Worm (Caenorhabditis elegans) whole organism, L1 larva: ENCODE measurements around the gene F59B10.6.

ENCODE experiments used
- C04F5.9 ChIP-seq: sonication (generic microtip); optimal IDR thresholded peaks from 2 replicates; lab custom pipeline; 2016; ENCODE audit warnings: missing genetic modification characterization, missing compliant biosample characterization
- C16A3.4 ChIP-seq: fragments of 150-350 bp; optimal IDR thresholded peaks from 2 replicates; lab custom pipeline; 2014; ENCODE audit warnings: missing biosample characterization, missing genetic modification characterization
- F16B12.6 ChIP-seq: fragments of 150-350 bp; optimal IDR thresholded peaks from 2 replicates; lab custom pipeline; 2014; ENCODE audit warnings: missing biosample characterization, missing genetic modification characterization
- Y116A8C.19 ChIP-seq: sonication (generic microtip); optimal IDR thresholded peaks from 2 replicates; lab custom pipeline; 2016; ENCODE audit warnings: missing compliant biosample characterization, missing genetic modification characterization, borderline replicate concordance
- alr-1 ChIP-seq: fragments of 200-800 bp; sonication (Bioruptor generic); optimal IDR thresholded peaks from 2 replicates; lab custom pipeline; 2018; ENCODE audit warnings: borderline replicate concordance, mild to moderate bottlenecking, missing genetic modification characterization, missing compliant biosample characterization
- blmp-1 ChIP-seq: fragments of 150-350 bp; optimal IDR thresholded peaks from 2 replicates; lab custom pipeline; 2014; ENCODE audit warnings: missing biosample characterization, missing genetic modification characterization
- ceh-63 ChIP-seq: fragments of 200-800 bp; sonication (Bioruptor generic); optimal IDR thresholded peaks from 2 replicates; lab custom pipeline; 2018; ENCODE audit warnings: mild to moderate bottlenecking, missing genetic modification characterization, missing compliant biosample characterization
- ceh-88 ChIP-seq: fragments of 200-800 bp; sonication (Bioruptor generic); IDR thresholded peaks from 2 replicates; pipeline ENCODE4 v1.3.6; 2022; ENCODE audit warnings: missing genetic modification characterization, missing compliant biosample characterization
- dpl-1 ChIP-seq, 3 experiments: fragments of 150-350 bp in 2 of 3; sonication (generic microtip) in 1 of 3; optimal IDR thresholded peaks; 2 replicates each; lab custom pipeline; 2014 to 2017; ENCODE audit warnings: missing biosample characterization in 3 of 3, missing genetic modification characterization in 3 of 3, missing genetic modification reagents in 3 of 3
- efl-1 ChIP-seq, 4 experiments: fragments of 150-350 bp; optimal IDR thresholded peaks in 3 of 4; peaks in 1 of 4; 1 replicate in 1 of 4; 2 replicates in 3 of 4; lab custom pipeline; 2014; ENCODE audit warnings: missing biosample characterization in 2 of 4, missing genetic modification characterization in 2 of 4, missing genetic modification reagents in 2 of 4
- elt-3 ChIP-seq, 6 experiments: fragments of 150-350 bp in 1 of 6; sonication (generic microtip); optimal IDR thresholded peaks; 2 replicates each; lab custom pipeline; 2017 to 2018; ENCODE audit warnings: missing biosample characterization in 6 of 6, missing genetic modification characterization in 6 of 6, inconsistent platforms in 1 of 6
- ets-5 ChIP-seq: fragments of 200-800 bp; sonication (Bioruptor generic); IDR thresholded peaks from 2 replicates; pipeline ENCODE4 v1.3.6; 2022; ENCODE audit warnings: missing genetic modification characterization, missing compliant biosample characterization
- fkh-10 ChIP-seq: sonication (generic microtip); optimal IDR thresholded peaks from 2 replicates; lab custom pipeline; 2017; ENCODE audit warnings: missing biosample characterization, missing genetic modification reagents, missing genetic modification characterization
- fkh-8 ChIP-seq: sonication (generic microtip); optimal IDR thresholded peaks from 2 replicates; lab custom pipeline; 2016; ENCODE audit warnings: mild to moderate bottlenecking, missing genetic modification characterization, missing compliant biosample characterization
- fos-1 ChIP-seq: fragments of 150-350 bp; optimal IDR thresholded peaks from 2 replicates; lab custom pipeline; 2014; ENCODE audit warnings: missing biosample characterization, missing genetic modification characterization
- hlh-17 ChIP-seq: fragments of 200-800 bp; sonication (Bioruptor generic); optimal IDR thresholded peaks from 2 replicates; lab custom pipeline; 2018; ENCODE audit warnings: missing genetic modification characterization, mild to moderate bottlenecking, missing compliant biosample characterization, moderate library complexity, borderline replicate concordance
- hlh-4 ChIP-seq: sonication (generic microtip); optimal IDR thresholded peaks from 2 replicates; lab custom pipeline; 2016; ENCODE audit warnings: mild to moderate bottlenecking, missing genetic modification characterization, missing compliant biosample characterization
- hpl-2 ChIP-seq: fragments of 150-350 bp; optimal IDR thresholded peaks from 2 replicates; lab custom pipeline; 2014; ENCODE audit warnings: missing biosample characterization, missing genetic modification reagents, missing genetic modification characterization
- jun-1 ChIP-seq: fragments of 150-350 bp; optimal IDR thresholded peaks from 2 replicates; lab custom pipeline; 2014; ENCODE audit warnings: missing biosample characterization, missing genetic modification reagents, missing genetic modification characterization
- lin-14 ChIP-seq: fragments of 200-800 bp; sonication (Bioruptor generic); optimal IDR thresholded peaks from 2 replicates; lab custom pipeline; 2018; ENCODE audit warnings: mild to moderate bottlenecking, missing genetic modification characterization, moderate library complexity, missing compliant biosample characterization
- lin-15B ChIP-seq: fragments of 150-350 bp; sonication (generic microtip); optimal IDR thresholded peaks from 3 replicates; lab custom pipeline; 2014; ENCODE audit warnings: missing biosample characterization, missing genetic modification characterization
- lin-39 ChIP-seq: fragments of 150-350 bp; optimal IDR thresholded peaks from 2 replicates; lab custom pipeline; 2014; ENCODE audit warnings: missing biosample characterization, missing genetic modification reagents, missing genetic modification characterization
- lsy-2 ChIP-seq, 2 experiments: fragments of 150-350 bp; optimal IDR thresholded peaks; 2 replicates each; lab custom pipeline; 2014; ENCODE audit warnings: missing biosample characterization in 2 of 2, missing genetic modification characterization in 2 of 2
- mdl-1 ChIP-seq, 2 experiments: fragments of 150-350 bp; optimal IDR thresholded peaks; 2 replicates each; lab custom pipeline; 2014 to 2017; ENCODE audit warnings: missing biosample characterization in 2 of 2, missing genetic modification characterization in 2 of 2, inconsistent platforms in 1 of 2
- mef-2 ChIP-seq: fragments of 150-350 bp; optimal IDR thresholded peaks from 2 replicates; lab custom pipeline; 2014; ENCODE audit warnings: missing biosample characterization, missing genetic modification characterization
- mep-1 ChIP-seq: fragments of 150-350 bp; optimal IDR thresholded peaks from 2 replicates; lab custom pipeline; 2014; ENCODE audit warnings: missing biosample characterization, missing genetic modification characterization
- nhr-11 ChIP-seq: fragments of 150-350 bp; optimal IDR thresholded peaks from 2 replicates; lab custom pipeline; 2014; ENCODE audit warnings: missing biosample characterization, missing genetic modification characterization
- nhr-12 ChIP-seq: sonication (generic microtip); optimal IDR thresholded peaks from 2 replicates; lab custom pipeline; 2017; ENCODE audit warnings: missing biosample characterization, missing genetic modification characterization
- nhr-19 ChIP-seq: fragments of 200-800 bp; sonication (Bioruptor generic); conservative IDR thresholded peaks from 2 replicates; pipeline ENCODE4 v1.3.6; 2022; ENCODE audit warnings: missing genetic modification characterization, missing compliant biosample characterization
- nhr-20 ChIP-seq: sonication (generic microtip); optimal IDR thresholded peaks from 2 replicates; lab custom pipeline; 2016; ENCODE audit warnings: mild to moderate bottlenecking, missing genetic modification characterization, missing compliant biosample characterization
- nhr-28 ChIP-seq: fragments of 150-350 bp; optimal IDR thresholded peaks from 2 replicates; lab custom pipeline; 2014; ENCODE audit warnings: missing biosample characterization, missing genetic modification characterization
- nhr-71 ChIP-seq: sonication (generic microtip); optimal IDR thresholded peaks from 2 replicates; lab custom pipeline; 2016; ENCODE audit warnings: mild to moderate bottlenecking, missing genetic modification characterization, moderate library complexity, missing compliant biosample characterization
- nhr-90 ChIP-seq: sonication (generic microtip); optimal IDR thresholded peaks from 2 replicates; lab custom pipeline; 2016; ENCODE audit warnings: mild to moderate bottlenecking, missing genetic modification characterization, missing compliant biosample characterization; ENCODE audit not compliant: poor library complexity
- pax-3 ChIP-seq: fragments of 200-800 bp; sonication (Bioruptor generic); optimal IDR thresholded peaks from 2 replicates; lab custom pipeline; 2018; ENCODE audit warnings: mild to moderate bottlenecking, missing genetic modification characterization, moderate library complexity, missing compliant biosample characterization
- rnt-1 ChIP-seq: sonication (generic microtip); optimal IDR thresholded peaks from 2 replicates; lab custom pipeline; 2016; ENCODE audit warnings: mild to moderate bottlenecking, missing genetic modification characterization, moderate library complexity, missing compliant biosample characterization
- sox-4 ChIP-seq: sonication (generic microtip); optimal IDR thresholded peaks from 2 replicates; lab custom pipeline; 2016; ENCODE audit warnings: missing genetic modification characterization, missing compliant biosample characterization
- sptf-1 ChIP-seq: fragments of 150-350 bp; optimal IDR thresholded peaks from 2 replicates; lab custom pipeline; 2014; ENCODE audit warnings: missing biosample characterization, missing genetic modification characterization
- sup-37 ChIP-seq: fragments of 200-800 bp; sonication (Bioruptor generic); optimal IDR thresholded peaks from 2 replicates; lab custom pipeline; 2018; ENCODE audit warnings: mild to moderate bottlenecking, missing genetic modification characterization, missing compliant biosample characterization
- swsn-7 ChIP-seq: sonication (generic microtip); optimal IDR thresholded peaks from 2 replicates; lab custom pipeline; 2016; ENCODE audit warnings: missing genetic modification characterization, missing compliant biosample characterization
- tbx-2 ChIP-seq: sonication (generic microtip); optimal IDR thresholded peaks from 2 replicates; lab custom pipeline; 2016; ENCODE audit warnings: missing genetic modification characterization, missing compliant biosample characterization
- unc-30 ChIP-seq: sonication (generic microtip); optimal IDR thresholded peaks from 2 replicates; lab custom pipeline; 2017; ENCODE audit warnings: missing biosample characterization, missing genetic modification characterization
- unc-86 ChIP-seq: sonication (generic microtip); optimal IDR thresholded peaks from 2 replicates; lab custom pipeline; 2016; ENCODE audit warnings: missing genetic modification characterization, missing compliant biosample characterization
- unc-98 ChIP-seq: fragments of 200-800 bp; sonication (Bioruptor generic); IDR thresholded peaks from 2 replicates; pipeline ENCODE4 v1.3.6; 2022; ENCODE audit warnings: missing genetic modification characterization, missing compliant biosample characterization
- zag-1 ChIP-seq: fragments of 150-350 bp; optimal IDR thresholded peaks from 2 replicates; lab custom pipeline; 2014; ENCODE audit warnings: missing biosample characterization, missing genetic modification characterization

Gene F59B10.6

DNA sequence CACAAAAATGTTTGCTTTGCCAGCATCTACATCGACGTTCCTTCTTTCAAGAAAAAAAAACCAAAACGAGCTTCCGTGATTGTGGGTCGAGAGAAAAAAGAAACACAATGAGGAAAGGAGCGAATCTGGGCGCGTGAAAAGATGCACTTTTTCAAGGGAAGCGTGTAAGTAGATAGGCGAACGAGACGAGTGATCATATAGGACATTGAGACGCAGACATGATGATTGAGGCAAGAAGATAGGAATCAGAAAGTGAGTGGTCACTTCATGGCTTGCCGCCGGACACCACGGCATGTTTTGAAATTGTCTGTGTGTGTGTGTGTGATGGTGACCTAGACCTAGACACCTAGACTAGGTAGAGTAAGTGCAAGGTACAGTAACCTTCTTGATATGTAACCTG is 22.7 kb downstream of the F59B10.6 start (continued):
- peak; percentile 1 for TF ChIP-seq nhr-90
- no peak for TF ChIP-seq unc-86 (tag; lab: Kevin White, UChicago)
- TF ChIP-seq hpl-2 (GFP tag; lab: Kevin White, UChicago) = no peak
- TF ChIP-seq fkh-10 (GFP tag; lab: Kevin White, UChicago) = no peak
- no peak for TF ChIP-seq ceh-88 (GFP tag; lab: Robert Waterston, UW)
- no peak for TF ChIP-seq sup-37 (GFP tag; lab: Kevin White, UChicago)
- no peak for TF ChIP-seq tbx-2 (tag; lab: Kevin White, UChicago)
- TF ChIP-seq lin-15B = no peak
- peak in 1 of 2 experiments; percentile 65 for TF ChIP-seq mdl-1 (tag; optimal IDR thresholded peaks at IDR 0.05; lab: Kevin White, UChicago)
- no peak for TF ChIP-seq mef-2 (tag; lab: Kevin White, UChicago)
- TF ChIP-seq Y116A8C.19 (tag; lab: Kevin White, UChicago) = no peak
- no peak for TF ChIP-seq sptf-1 (tag; lab: Kevin White, UChicago)
- no peak for TF ChIP-seq ets-5
- TF ChIP-seq pax-3 (tag; lab: Kevin White, UChicago) = no peak
- no peak for TF ChIP-seq fkh-8 (tag; lab: Kevin White, UChicago)
- no peak for TF ChIP-seq hlh-17 (GFP tag; lab: Kevin White, UChicago)
- no peak for TF ChIP-seq dpl-1 (GFP tag; optimal IDR thresholded peaks at IDR 0.05; lab: Kevin White, UChicago)
- no peak for TF ChIP-seq F16B12.6 (tag; lab: Kevin White, UChicago)
- TF ChIP-seq nhr-20 = peak; percentile 61
- TF ChIP-seq swsn-7 (tag; lab: Kevin White, UChicago) = peak; percentile 22
- no peak for TF ChIP-seq nhr-19 (GFP tag; lab: Robert Waterston, UW)
- peak in 2 of 6 experiments; percentile 26 to 57 for TF ChIP-seq elt-3 (tag; optimal IDR thresholded peaks at IDR 0.05; lab: Kevin White, UChicago)
- TF ChIP-seq nhr-11 (tag; lab: Kevin White, UChicago) = no peak
- peak; percentile 19 to 24 for TF ChIP-seq efl-1 (optimal IDR thresholded peaks at IDR 0.05; lab: Kevin White, UChicago)
- no peak for TF ChIP-seq efl-1 (GFP tag; optimal IDR thresholded peaks at IDR 0.05 in 1 of 2; lab: Kevin White, UChicago)
- no peak for TF ChIP-seq C04F5.9 (tag; lab: Kevin White, UChicago)
- no peak for TF ChIP-seq jun-1 (tag; lab: Kevin White, UChicago)
- TF ChIP-seq unc-30 (tag; lab: Kevin White, UChicago) = no peak
- TF ChIP-seq lsy-2 (tag; optimal IDR thresholded peaks at IDR 0.05; lab: Kevin White, UChicago) = peak; percentile 18 to 41
- peak; percentile 71 for TF ChIP-seq rnt-1 (tag; lab: Kevin White, UChicago)

DNA sequence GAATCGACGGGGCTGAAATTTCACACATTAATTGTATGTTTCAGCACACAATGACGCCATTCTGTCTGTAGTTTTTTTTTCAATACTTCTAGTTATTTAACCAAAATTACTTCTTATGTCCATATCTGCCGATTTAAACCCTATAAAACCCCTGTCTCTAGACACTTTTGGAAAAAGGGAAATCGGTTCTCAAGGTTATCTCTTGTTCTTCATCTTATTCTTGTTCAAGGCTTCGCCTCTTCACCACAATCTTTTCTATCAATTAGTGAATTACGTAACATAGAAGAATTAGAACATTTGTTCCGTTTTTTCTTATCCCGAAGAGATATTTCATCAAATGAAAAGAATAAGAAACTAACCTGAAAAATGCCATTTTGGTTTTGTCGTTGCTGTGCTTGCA is 23.6 kb downstream of the F59B10.6 start:
- TF ChIP-seq blmp-1 (tag; lab: Kevin White, UChicago) (peak; percentile 85), tbx-2 (tag; lab: Kevin White, UChicago) (no peak)
- TF ChIP-seq, all 84 proteins: peak for 1

- no peak for TF ChIP-seq nhr-20
- TF ChIP-seq C04F5.9 (tag; lab: Kevin White, UChicago) = no peak
- no peak for TF ChIP-seq zag-1
- TF ChIP-seq fkh-8 (tag; lab: Kevin White, UChicago) = no peak
- TF ChIP-seq mdl-1 (tag; optimal IDR thresholded peaks at IDR 0.05; lab: Kevin White, UChicago) = no peak
- TF ChIP-seq hlh-17 (GFP tag; lab: Kevin White, UChicago) = no peak
- TF ChIP-seq sox-4 (tag; lab: Kevin White, UChicago) = no peak
- no peak for TF ChIP-seq mef-2 (tag; lab: Kevin White, UChicago)
- TF ChIP-seq ceh-63 (GFP tag; lab: Kevin White, UChicago) = no peak
- no peak for TF ChIP-seq lin-39 (tag; lab: Kevin White, UChicago)
- TF ChIP-seq jun-1 (tag; lab: Kevin White, UChicago) = no peak
- no peak for TF ChIP-seq hlh-4 (tag; lab: Kevin White, UChicago)
- no peak for TF ChIP-seq swsn-7 (tag; lab: Kevin White, UChicago)
Observed at ce11 chrII:10495912-10496311, 28.4 kb downstream of the F59B10.6 start, which contains the start of gene ZK666.12. Gene ZK666.12, plus strand, starts transcription at chrII:10496212.

DNA sequence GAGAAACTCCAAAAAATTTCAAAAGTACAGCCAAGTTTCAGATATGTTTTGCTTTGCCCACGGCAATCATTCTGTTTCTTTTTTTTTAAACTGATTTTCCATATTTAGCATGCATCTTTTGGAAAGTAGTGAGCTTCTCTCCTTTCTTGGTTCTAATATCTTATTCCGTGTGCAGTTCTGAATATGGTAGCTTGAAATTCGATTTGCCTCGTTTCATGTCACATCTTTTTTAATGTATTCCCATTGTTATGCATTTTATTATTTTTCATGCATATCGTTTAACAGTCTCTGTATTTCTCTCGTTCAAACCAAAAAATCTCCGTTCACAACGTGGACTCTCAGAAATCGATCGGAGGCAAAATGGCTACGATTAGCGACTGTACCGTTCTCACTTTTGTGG is 29.8 kb downstream of the F59B10.6 start, which contains the start of gene ZK666.14:
ZK666.14 (plus strand) TSS at position 301 of the 400 bp plus-strand sequence.
- no peak for TF ChIP-seq fos-1 (tag; lab: Kevin White, UChicago)
- no peak for TF ChIP-seq alr-1 (tag; lab: Kevin White, UChicago)
- TF ChIP-seq dpl-1 (GFP tag; optimal IDR thresholded peaks at IDR 0.05; lab: Kevin White, UChicago) = no peak
- TF ChIP-seq nhr-19 (GFP tag; lab: Robert Waterston, UW) = no peak
- no peak for TF ChIP-seq lin-14
- TF ChIP-seq elt-3 (tag; optimal IDR thresholded peaks at IDR 0.05; lab: Kevin White, UChicago) = no peak
- TF ChIP-seq nhr-71 (tag; lab: Kevin White, UChicago) = no peak
- TF ChIP-seq nhr-12 (tag; lab: Kevin White, UChicago) = no peak
- no peak for TF ChIP-seq unc-98 (GFP tag; lab: Robert Waterston, UW)
- no peak for TF ChIP-seq C16A3.4 (tag; lab: Kevin White, UChicago)
- TF ChIP-seq nhr-28 (tag; lab: Kevin White, UChicago) = no peak
- TF ChIP-seq mep-1 (tag; lab: Kevin White, UChicago) = no peak
